Worm (Caenorhabditis elegans) whole organism, early embryonic: Measurements from ENCODE around the gene F01G10.9.

Experiments
- F13C5.2 ChIP-seq: sonication (generic microtip); optimal IDR thresholded peaks from 2 replicates; lab custom pipeline; 2017; ENCODE audit warnings: mild to moderate bottlenecking, missing genetic modification characterization, inconsistent platforms, missing compliant biosample characterization
- flt-1 ChIP-seq: fragments of 200-800 bp; sonication (Bioruptor generic); IDR thresholded peaks from 2 replicates; pipeline ENCODE4 v1.3.6; 2022; ENCODE audit warnings: missing genetic modification characterization, missing compliant biosample characterization
- pes-1 ChIP-seq: fragments of 200-800 bp; sonication (Bioruptor generic); IDR thresholded peaks from 2 replicates; pipeline ENCODE4 v1.3.6; 2022; ENCODE audit warnings: missing genetic modification reagents, missing genetic modification characterization, missing compliant biosample characterization
- tra-4 ChIP-seq: sonication (generic microtip); optimal IDR thresholded peaks from 2 replicates; lab custom pipeline; 2017; ENCODE audit warnings: missing genetic modification characterization, missing compliant biosample characterization

ce11 chrIV:10214811-10215210 is 44.6 kb downstream of the F01G10.9 start, which contains the start of gene abt-1:
- TF ChIP-seq pes-1 (GFP tag; lab: Robert Waterston, UW) (no peak), flt-1 (GFP tag; lab: Robert Waterston, UW) (no peak), F13C5.2 (tag; lab: Kevin White, UChicago) (no peak), tra-4 (no peak)
